Worm (Caenorhabditis elegans) whole organism, L1 larva: ENCODE results near the gene F31B9.7.

Experiments used
- C04F5.9 ChIP-seq: sonication (generic microtip); optimal IDR thresholded peaks from 2 replicates; lab custom pipeline; 2016; ENCODE audit warnings: missing genetic modification characterization, missing compliant biosample characterization
- aha-1 ChIP-seq: fragments of 150-350 bp; optimal IDR thresholded peaks from 2 replicates; lab custom pipeline; 2014; ENCODE audit warnings: missing biosample characterization, missing genetic modification characterization
- aly-2 ChIP-seq: fragments of 150-350 bp; optimal IDR thresholded peaks from 2 replicates; lab custom pipeline; 2014; ENCODE audit warnings: missing biosample characterization, missing genetic modification characterization
- egl-27 ChIP-seq, 2 experiments: fragments of 150-350 bp in 1 of 2; sonication (generic microtip); optimal IDR thresholded peaks; 3 replicates each; lab custom pipeline; 2017 to 2018; ENCODE audit warnings: missing biosample characterization in 2 of 2, missing genetic modification characterization in 2 of 2, missing genetic modification reagents in 2 of 2
- elt-3 ChIP-seq, 6 experiments: fragments of 150-350 bp in 1 of 6; sonication (generic microtip); optimal IDR thresholded peaks; 2 replicates each; lab custom pipeline; 2017 to 2018; ENCODE audit warnings: missing biosample characterization in 6 of 6, missing genetic modification characterization in 6 of 6, inconsistent platforms in 1 of 6
- lin-39 ChIP-seq: fragments of 150-350 bp; optimal IDR thresholded peaks from 2 replicates; lab custom pipeline; 2014; ENCODE audit warnings: missing biosample characterization, missing genetic modification reagents, missing genetic modification characterization
- nhr-11 ChIP-seq: fragments of 150-350 bp; optimal IDR thresholded peaks from 2 replicates; lab custom pipeline; 2014; ENCODE audit warnings: missing biosample characterization, missing genetic modification characterization
- pag-3 ChIP-seq: sonication (generic microtip); optimal IDR thresholded peaks from 2 replicates; lab custom pipeline; 2017; ENCODE audit warnings: missing genetic modification characterization, mild to moderate bottlenecking, missing compliant biosample characterization, antibody characterized with exemption, borderline replicate concordance; ENCODE audit not compliant: insufficient read depth
- zag-1 ChIP-seq: fragments of 150-350 bp; optimal IDR thresholded peaks from 2 replicates; lab custom pipeline; 2014; ENCODE audit warnings: missing biosample characterization, missing genetic modification characterization

DNA sequence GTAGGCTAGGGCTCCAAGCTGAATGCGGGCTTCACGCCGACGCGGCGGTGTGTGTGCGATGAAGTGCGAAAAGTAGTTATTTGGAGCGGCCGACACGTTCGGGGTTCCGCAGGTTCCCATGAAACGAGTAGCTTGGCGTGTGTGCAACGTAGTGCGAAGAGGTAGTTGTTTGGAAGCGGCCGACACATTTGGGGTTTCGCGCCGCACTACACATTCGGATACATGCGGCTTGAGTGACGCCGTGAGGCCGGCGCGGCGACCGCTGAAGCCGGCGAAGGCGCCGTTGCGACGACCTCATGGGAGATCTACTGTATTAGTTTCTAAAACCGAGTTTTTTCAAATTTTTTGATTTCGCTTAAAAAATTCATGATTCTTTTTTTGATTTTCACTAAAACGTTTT is 18.3 kb upstream of the F31B9.7 start:
- TF ChIP-seq nhr-11 (no peak), pag-3 (tag; lab: Kevin White, UChicago) (no peak), egl-27 (tag; optimal IDR thresholded peaks at IDR 0.05; lab: Kevin White, UChicago) (no peak), aha-1 (tag; lab: Kevin White, UChicago) (no peak), aly-2 (tag; lab: Kevin White, UChicago) (no peak), lin-39 (no peak), zag-1 (tag; lab: Kevin White, UChicago) (no peak), elt-3 (tag; optimal IDR thresholded peaks at IDR 0.05; lab: Kevin White, UChicago) (no peak), C04F5.9 (tag; lab: Kevin White, UChicago) (no peak)
